Fruit fly (Drosophila melanogaster): Measurements from ENCODE around the gene CG6576.

DNA sequence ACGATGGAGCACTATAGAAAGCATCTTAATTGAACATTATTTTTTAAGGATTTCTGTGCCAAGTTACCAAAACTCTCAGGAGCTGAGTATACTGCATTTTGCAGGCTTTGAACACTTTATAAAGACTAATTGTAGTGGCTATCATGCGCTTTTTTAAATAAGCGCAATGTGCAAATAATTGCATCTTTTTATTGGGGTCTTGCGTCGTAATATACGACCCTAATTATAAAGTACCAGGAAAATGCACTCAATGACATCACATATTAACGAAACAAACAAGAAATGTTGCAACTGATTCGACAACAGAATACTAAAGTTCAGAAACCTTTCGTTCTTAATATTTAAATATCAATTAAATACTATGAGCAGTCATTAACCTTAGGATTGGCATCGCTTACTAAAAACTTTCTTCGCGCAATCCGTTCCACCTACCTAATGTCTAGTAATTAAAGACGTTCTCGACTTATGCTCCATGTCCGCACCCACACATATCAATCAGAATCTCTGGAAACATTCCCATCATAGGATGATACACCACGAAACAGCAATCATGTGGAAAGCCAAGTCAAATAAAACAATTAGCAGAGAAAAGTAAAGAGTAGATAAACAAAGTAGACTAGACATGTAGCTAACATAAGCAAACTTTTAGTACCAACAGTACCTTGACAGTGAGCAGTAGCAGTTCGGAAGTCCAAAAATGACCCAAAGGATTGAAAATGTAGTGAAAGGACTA is 48.5 kb downstream of the CG6576 start, which contains the start of the genes CG32023 and CG34427:
- TF ChIP-seq Sin3A (optimal IDR thresholded peaks at IDR 0.05), result no peak
- no peak for TF ChIP-seq ttk (optimal IDR thresholded peaks at IDR 0.05)

Data from Kc167 (cell line).